Worm (Caenorhabditis elegans) whole organism, young adult: ENCODE results near the gene F46G10.2.

Experiments used
- B0261.1 ChIP-seq: sonication (generic microtip); optimal IDR thresholded peaks from 2 replicates; lab custom pipeline; 2016; ENCODE audit warnings: mild to moderate bottlenecking, missing genetic modification characterization, moderate library complexity, missing compliant biosample characterization
- C06A6.2 ChIP-seq: fragments of 200-800 bp; sonication (Bioruptor generic); conservative IDR thresholded peaks from 2 replicates; pipeline ENCODE4 v1.3.6; 2022; ENCODE audit warnings: missing genetic modification characterization, missing compliant biosample characterization
- F37B4.10 ChIP-seq: fragments of 200-800 bp; sonication (Bioruptor generic); IDR thresholded peaks from 2 replicates; pipeline ENCODE4 v1.3.6; 2022; ENCODE audit warnings: missing genetic modification characterization, missing compliant biosample characterization
- F57C9.4 ChIP-seq: sonication (generic microtip); optimal IDR thresholded peaks from 2 replicates; lab custom pipeline; 2017; ENCODE audit warnings: mild to moderate bottlenecking, missing genetic modification characterization, missing compliant biosample characterization
- K12H6.12 ChIP-seq: fragments of 200-800 bp; sonication (Bioruptor generic); optimal IDR thresholded peaks from 2 replicates; lab custom pipeline; 2018; ENCODE audit warnings: mild to moderate bottlenecking, missing genetic modification characterization, missing compliant biosample characterization
- T07F8.4 ChIP-seq: sonication (generic microtip); optimal IDR thresholded peaks from 2 replicates; lab custom pipeline; 2016; ENCODE audit warnings: mild to moderate bottlenecking, missing genetic modification characterization, moderate library complexity, missing compliant biosample characterization
- Y67H2A.10 ChIP-seq: fragments of 200-800 bp; sonication (Bioruptor generic); conservative IDR thresholded peaks from 2 replicates; pipeline ENCODE4 v1.3.6; 2022; ENCODE audit warnings: missing genetic modification reagents, missing genetic modification characterization, missing compliant biosample characterization
- Y79H2A.3 ChIP-seq: fragments of 200-800 bp; sonication (Bioruptor generic); conservative IDR thresholded peaks from 2 replicates; pipeline ENCODE4 v1.3.6; 2022; ENCODE audit warnings: missing genetic modification reagents, missing genetic modification characterization, missing compliant biosample characterization
- ama-1 ChIP-seq, 3 experiments: fragments of 150-350 bp in 1 of 3; sonication (generic microtip) in 2 of 3; optimal IDR thresholded peaks; 2 replicates each; lab custom pipeline; 2014 to 2018; ENCODE audit warnings: missing biosample characterization in 2 of 3, missing genetic modification characterization in 2 of 3, missing genetic modification reagents in 2 of 3
- aptf-2 ChIP-seq: fragments of 200-800 bp; sonication (Bioruptor generic); conservative IDR thresholded peaks from 2 replicates; pipeline ENCODE4 v1.3.6; 2022; ENCODE audit warnings: missing genetic modification reagents, missing genetic modification characterization, missing compliant biosample characterization
- aptf-3 ChIP-seq: fragments of 200-800 bp; sonication (Bioruptor generic); IDR thresholded peaks from 2 replicates; pipeline ENCODE4 v1.3.6; 2022; ENCODE audit warnings: missing genetic modification characterization, missing compliant biosample characterization
- atf-7 ChIP-seq: sonication (generic microtip); optimal IDR thresholded peaks from 2 replicates; lab custom pipeline; 2017; ENCODE audit warnings: mild to moderate bottlenecking, missing genetic modification characterization, missing compliant biosample characterization
- athp-1 ChIP-seq: sonication (generic microtip); optimal IDR thresholded peaks from 2 replicates; lab custom pipeline; 2017; ENCODE audit warnings: mild to moderate bottlenecking, missing genetic modification characterization, missing compliant biosample characterization
- bed-2 ChIP-seq: fragments of 200-800 bp; sonication (Bioruptor generic); IDR thresholded peaks from 2 replicates; pipeline ENCODE4 v1.3.6; 2022; ENCODE audit warnings: missing genetic modification reagents, missing genetic modification characterization, missing compliant biosample characterization
- cebp-1 ChIP-seq, 2 experiments: fragments of 200-800 bp in 1 of 2; sonication (Bioruptor generic) in 1 of 2; sonication (generic microtip) in 1 of 2; IDR thresholded peaks in 1 of 2; optimal IDR thresholded peaks in 1 of 2; 2 replicates each; pipeline versions ENCODE4 v1.3.6 to Lab custom; 2017 to 2022; ENCODE audit warnings: missing compliant biosample characterization in 2 of 2, missing genetic modification characterization in 2 of 2, mild to moderate bottlenecking in 1 of 2, missing genetic modification reagents in 1 of 2, moderate library complexity in 1 of 2
- ceh-79 ChIP-seq: sonication (generic microtip); optimal IDR thresholded peaks from 2 replicates; lab custom pipeline; 2017; ENCODE audit warnings: mild to moderate bottlenecking, missing genetic modification characterization, missing compliant biosample characterization
- die-1 ChIP-seq: sonication (generic microtip); optimal IDR thresholded peaks from 2 replicates; lab custom pipeline; 2016; ENCODE audit warnings: missing genotype, mild to moderate bottlenecking, missing genetic modification characterization, missing compliant biosample characterization
- dox-1 ChIP-seq: fragments of 200-800 bp; sonication (Bioruptor generic); IDR thresholded peaks from 2 replicates; pipeline ENCODE4 v1.3.6; 2022; ENCODE audit warnings: missing genetic modification reagents, missing genetic modification characterization, missing compliant biosample characterization
- dpl-1 ChIP-seq: fragments of 150-350 bp; optimal IDR thresholded peaks from 2 replicates; lab custom pipeline; 2014; ENCODE audit warnings: missing biosample characterization, missing genetic modification reagents, missing genetic modification characterization
- egrh-3 ChIP-seq: fragments of 200-800 bp; sonication (Bioruptor generic); IDR thresholded peaks from 2 replicates; pipeline ENCODE4 v1.3.6; 2022; ENCODE audit warnings: missing genetic modification reagents, missing genetic modification characterization, missing compliant biosample characterization
- him-1 ChIP-seq: sonication (generic microtip); optimal IDR thresholded peaks from 2 replicates; lab custom pipeline; 2016; ENCODE audit warnings: missing genotype, missing genetic modification reagents, missing genetic modification characterization, missing compliant biosample characterization
- hsf-1 ChIP-seq: fragments of 200-800 bp; sonication (Bioruptor generic); IDR thresholded peaks from 2 replicates; pipeline ENCODE4 v1.3.6; 2022; ENCODE audit warnings: missing genetic modification reagents, missing genetic modification characterization, missing compliant biosample characterization
- lag-1 ChIP-seq: fragments of 200-800 bp; sonication (Bioruptor generic); IDR thresholded peaks from 2 replicates; pipeline ENCODE4 v1.3.6; 2022; ENCODE audit warnings: missing genetic modification reagents, missing genetic modification characterization, missing compliant biosample characterization
- let-526 ChIP-seq: fragments of 200-800 bp; sonication (Bioruptor generic); IDR thresholded peaks from 2 replicates; pipeline ENCODE4 v1.3.6; 2022; ENCODE audit warnings: missing genetic modification reagents, missing genetic modification characterization, missing compliant biosample characterization
- lin-40 ChIP-seq: sonication (generic microtip); optimal IDR thresholded peaks from 2 replicates; lab custom pipeline; 2016; ENCODE audit warnings: missing genetic modification characterization, mild to moderate bottlenecking, missing compliant biosample characterization, missing genotype, missing genetic modification reagents
- lin-54 ChIP-seq: fragments of 200-800 bp; sonication (Bioruptor generic); optimal IDR thresholded peaks from 2 replicates; lab custom pipeline; 2018; ENCODE audit warnings: mild to moderate bottlenecking, missing genetic modification characterization, missing compliant biosample characterization
- lir-1 ChIP-seq: fragments of 200-800 bp; sonication (Bioruptor generic); conservative IDR thresholded peaks from 2 replicates; pipeline ENCODE4 v1.3.6; 2022; ENCODE audit warnings: missing genetic modification reagents, missing genetic modification characterization, missing compliant biosample characterization
- lsl-1 ChIP-seq: fragments of 200-800 bp; sonication (Bioruptor generic); optimal IDR thresholded peaks from 2 replicates; lab custom pipeline; 2018; ENCODE audit warnings: mild to moderate bottlenecking, missing genetic modification characterization, moderate library complexity, missing compliant biosample characterization
- madf-10 ChIP-seq: sonication (generic microtip); optimal IDR thresholded peaks from 2 replicates; lab custom pipeline; 2016; ENCODE audit warnings: mild to moderate bottlenecking, missing genetic modification characterization, missing compliant biosample characterization
- mel-28 ChIP-seq: sonication (generic microtip); optimal IDR thresholded peaks from 2 replicates; lab custom pipeline; 2016; ENCODE audit warnings: borderline replicate concordance, mild to moderate bottlenecking, missing genetic modification characterization, missing compliant biosample characterization
- mes-4 ChIP-seq: sonication (generic microtip); optimal IDR thresholded peaks from 2 replicates; lab custom pipeline; 2016; ENCODE audit warnings: missing genotype, missing genetic modification characterization, missing compliant biosample characterization
- nhr-179 ChIP-seq: sonication (generic microtip); optimal IDR thresholded peaks from 2 replicates; lab custom pipeline; 2016; ENCODE audit warnings: mild to moderate bottlenecking, missing genetic modification characterization, missing compliant biosample characterization
- nhr-27 ChIP-seq: fragments of 200-800 bp; sonication (Bioruptor generic); optimal IDR thresholded peaks from 2 replicates; lab custom pipeline; 2018; ENCODE audit warnings: mild to moderate bottlenecking, missing genetic modification characterization, moderate library complexity, missing compliant biosample characterization
- nhr-80 ChIP-seq: sonication (generic microtip); optimal IDR thresholded peaks from 2 replicates; lab custom pipeline; 2016; ENCODE audit warnings: missing genetic modification characterization, missing compliant biosample characterization
- pha-4 ChIP-seq: fragments of 150-350 bp; sonication (generic microtip); optimal IDR thresholded peaks from 2 replicates; lab custom pipeline; 2014; ENCODE audit warnings: missing biosample characterization, missing genetic modification reagents, missing genetic modification characterization
- rcor-1 ChIP-seq: fragments of 200-800 bp; sonication (Bioruptor generic); IDR thresholded peaks from 2 replicates; pipeline ENCODE4 v1.3.6; 2022; ENCODE audit warnings: missing genetic modification reagents, missing genetic modification characterization, missing compliant biosample characterization
- rpc-1 ChIP-seq, 2 experiments: fragments of 150-350 bp in 1 of 2; sonication (generic microtip) in 1 of 2; optimal IDR thresholded peaks; 2 replicates each; lab custom pipeline; 2014 to 2018; ENCODE audit warnings: missing biosample characterization in 1 of 2, missing genetic modification characterization in 1 of 2, missing genetic modification reagents in 1 of 2, missing genotype in 1 of 2
- sea-2 ChIP-seq: fragments of 200-800 bp; sonication (Bioruptor generic); IDR thresholded peaks from 2 replicates; pipeline ENCODE4 v1.3.6; 2022; ENCODE audit warnings: missing genetic modification characterization, missing compliant biosample characterization
- snpc-3.4 ChIP-seq: sonication (generic microtip); optimal IDR thresholded peaks from 2 replicates; lab custom pipeline; 2017; ENCODE audit warnings: missing genetic modification characterization, mild to moderate bottlenecking, missing compliant biosample characterization, antibody characterized with exemption, moderate library complexity, missing genotype, missing genetic modification reagents
- snpc-4 ChIP-seq, 5 experiments: fragments of 150-350 bp in 1 of 5; sonication (generic microtip) in 4 of 5; optimal IDR thresholded peaks; 2 replicates each; lab custom pipeline; 2014 to 2018; ENCODE audit warnings: missing genetic modification characterization in 5 of 5, missing biosample characterization in 3 of 5, antibody characterized with exemption in 2 of 5, mild to moderate bottlenecking in 2 of 5, missing compliant biosample characterization in 2 of 5, missing genotype in 2 of 5, moderate library complexity in 2 of 5, missing genetic modification reagents in 1 of 5
- tbp1 ChIP-seq: fragments of 200-800 bp; sonication (Bioruptor generic); optimal IDR thresholded peaks from 2 replicates; lab custom pipeline; 2018; ENCODE audit warnings: mild to moderate bottlenecking, missing genetic modification characterization, missing compliant biosample characterization
- tbx-9 ChIP-seq: sonication (generic microtip); optimal IDR thresholded peaks from 2 replicates; lab custom pipeline; 2016; ENCODE audit warnings: borderline replicate concordance, missing genetic modification characterization, inconsistent platforms, missing compliant biosample characterization
- ztf-25 ChIP-seq: fragments of 200-800 bp; sonication (Bioruptor generic); IDR thresholded peaks from 2 replicates; pipeline ENCODE4 v1.3.6; 2022; ENCODE audit warnings: missing genetic modification reagents, missing genetic modification characterization, missing compliant biosample characterization
- ztf-28 ChIP-seq: fragments of 200-800 bp; sonication (Bioruptor generic); IDR thresholded peaks from 2 replicates; pipeline ENCODE4 v1.3.6; 2022; ENCODE audit warnings: missing genetic modification reagents, missing genetic modification characterization, missing compliant biosample characterization
- ztf-6 ChIP-seq: fragments of 200-800 bp; sonication (Bioruptor generic); IDR thresholded peaks from 2 replicates; pipeline ENCODE4 v1.3.6; 2022; ENCODE audit warnings: missing genetic modification reagents, missing genetic modification characterization, missing compliant biosample characterization

F46G10.2 gene

ce11 chrX:13354672-13355407 is 32.1 kb downstream of the F46G10.2 start (continued):
- TF ChIP-seq F37B4.10 (GFP tag; lab: Robert Waterston, UW) (no peak), tbp1 (GFP tag; lab: Kevin White, UChicago) (no peak), aptf-3 (GFP tag; lab: Robert Waterston, UW) (no peak), sea-2 (no peak), bed-2 (GFP tag; lab: Robert Waterston, UW) (no peak), mes-4 (tag; lab: Kevin White, UChicago) (no peak), rpc-1 (optimal IDR thresholded peaks at IDR 0.05; lab: Kevin White, UChicago) (no peak), rpc-1 (tag; optimal IDR thresholded peaks at IDR 0.05; lab: Kevin White, UChicago) (no peak), him-1 (no peak), ztf-6 (GFP tag; lab: Robert Waterston, UW) (no peak)

DNA sequence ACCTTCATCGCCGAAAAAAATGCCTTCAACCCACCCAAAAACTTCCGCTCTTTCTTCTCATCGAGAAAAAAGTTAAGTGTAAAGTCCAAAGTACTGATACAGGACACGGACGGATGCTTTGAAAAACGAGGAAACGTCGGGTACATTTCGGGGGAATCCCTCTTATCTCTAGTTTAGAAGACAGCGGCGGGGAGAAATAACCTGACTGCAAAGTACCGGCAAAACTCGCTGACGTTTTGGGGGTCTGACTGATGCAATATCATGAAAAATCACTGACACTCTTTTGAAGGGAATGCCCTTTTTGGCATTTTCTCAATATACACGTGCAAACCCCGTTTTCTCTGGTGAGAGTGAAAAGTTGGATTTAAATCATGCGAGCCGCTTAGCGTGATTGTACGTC is 33.7 kb downstream of the F46G10.2 start:
- TF ChIP-seq nhr-179 (tag; lab: Kevin White, UChicago), result no peak
- no peak for TF ChIP-seq ceh-79 (tag; lab: Kevin White, UChicago)
- TF ChIP-seq lin-54 (GFP tag; lab: Kevin White, UChicago), result no peak
- no peak for TF ChIP-seq snpc-4 (GFP tag; optimal IDR thresholded peaks at IDR 0.05; lab: Kevin White, UChicago)
- peak in 1 of 4 experiments; percentile 28 for TF ChIP-seq snpc-4 (tag; optimal IDR thresholded peaks at IDR 0.05; lab: Kevin White, UChicago)
- TF ChIP-seq atf-7 (tag; lab: Kevin White, UChicago), result peak; percentile 71
- no peak for TF ChIP-seq mel-28 (tag; lab: Kevin White, UChicago)
- TF ChIP-seq F37B4.10 (GFP tag; lab: Robert Waterston, UW), result no peak
- TF ChIP-seq lsl-1 (GFP tag; lab: Kevin White, UChicago), result no peak
- TF ChIP-seq ztf-25 (GFP tag; lab: Robert Waterston, UW), result no peak
- no peak for TF ChIP-seq K12H6.12 (tag; lab: Kevin White, UChicago)
- TF ChIP-seq nhr-27 (tag; lab: Kevin White, UChicago), result no peak
- no peak for TF ChIP-seq snpc-3.4 (tag; lab: Kevin White, UChicago)
- no peak for TF ChIP-seq ama-1 (optimal IDR thresholded peaks at IDR 0.05; lab: Kevin White, UChicago)
- TF ChIP-seq ama-1 (GFP tag; optimal IDR thresholded peaks at IDR 0.05; lab: Kevin White, UChicago), result no peak
- no peak for TF ChIP-seq lag-1 (GFP tag; lab: Robert Waterston, UW)
- no peak for TF ChIP-seq ztf-28
- no peak for TF ChIP-seq aptf-2 (GFP tag; lab: Robert Waterston, UW)
- TF ChIP-seq dox-1, result peak; percentile 47
- peak; percentile 53; the same call in 1 of the 2 replicates for TF ChIP-seq C06A6.2 (GFP tag; lab: Robert Waterston, UW)
- no peak for TF ChIP-seq tbx-9 (tag; lab: Kevin White, UChicago)
- TF ChIP-seq ztf-6 (GFP tag; lab: Robert Waterston, UW), result no peak
- TF ChIP-seq Y79H2A.3, result no peak
- TF ChIP-seq let-526 (GFP tag; lab: Robert Waterston, UW), result no peak
- TF ChIP-seq pha-4 (tag; lab: Kevin White, UChicago), result no peak
- no peak for TF ChIP-seq egrh-3 (GFP tag; lab: Robert Waterston, UW)
- no peak for TF ChIP-seq dpl-1
- TF ChIP-seq athp-1 (tag; lab: Kevin White, UChicago), result no peak
- TF ChIP-seq die-1, result peak; percentile 75
- no peak for TF ChIP-seq B0261.1 (tag; lab: Kevin White, UChicago)
- no peak for TF ChIP-seq hsf-1 (GFP tag; lab: Robert Waterston, UW)
- TF ChIP-seq nhr-80, result peak; percentile 89
- peak; percentile 83 for TF ChIP-seq lin-40 (tag; lab: Kevin White, UChicago)
- no peak for TF ChIP-seq Y67H2A.10
- no peak for TF ChIP-seq rcor-1 (GFP tag; lab: Robert Waterston, UW)
- TF ChIP-seq cebp-1 (GFP tag; IDR thresholded peaks at IDR 0.05; lab: Robert Waterston, UW), result no peak
- peak; percentile 61 for TF ChIP-seq cebp-1 (tag; optimal IDR thresholded peaks at IDR 0.05; lab: Kevin White, UChicago)
- no peak for TF ChIP-seq lir-1 (GFP tag; lab: Robert Waterston, UW)
- TF ChIP-seq F57C9.4 (tag; lab: Kevin White, UChicago), result no peak
- no peak for TF ChIP-seq T07F8.4
- no peak for TF ChIP-seq madf-10 (tag; lab: Kevin White, UChicago)
